Worm (Caenorhabditis elegans): ENCODE results near the gene ZK632.9.
A peak's percentile ranks its signal among the peaks of the same experiment; 100 is the strongest.

Gene ZK632.9

DNA sequence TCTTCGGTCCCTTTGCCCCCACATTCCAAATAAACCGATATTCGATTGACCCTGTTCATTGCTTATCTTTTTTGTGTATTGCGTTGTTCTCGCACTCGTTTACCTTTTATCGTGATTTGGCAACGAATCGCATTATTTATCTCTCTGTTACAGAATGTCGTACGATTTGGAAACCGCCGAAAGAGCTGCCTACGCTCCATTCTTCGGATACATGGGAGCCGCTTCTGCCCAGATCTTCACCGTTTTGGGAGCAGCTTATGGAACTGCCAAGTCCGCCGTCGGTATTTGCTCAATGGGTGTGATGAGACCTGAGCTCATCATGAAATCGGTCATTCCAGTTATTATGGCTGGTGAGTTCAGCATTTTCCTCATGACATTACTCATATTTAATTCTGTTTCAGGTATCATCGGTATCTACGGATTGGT is 43.2 kb downstream of the ZK632.9 start, which contains the start of gene vha-2 (continued):
- peak; percentile 80 for TF ChIP-seq Y53G8AR.9 (GFP tag; conservative IDR thresholded peaks at IDR 0.05)
- TF ChIP-seq Y56A3A.18 (GFP tag; IDR thresholded peaks at IDR 0.05), result 0 out of 2 replicates have a peak, but pooled peaks have one; percentile 9
- no peak for TF ChIP-seq unc-130 (GFP tag; optimal IDR thresholded peaks at IDR 0.05)
- TF ChIP-seq dpl-1 (GFP tag; optimal IDR thresholded peaks at IDR 0.05), result no peak
- no peak; the same call in none of the 2 replicates for TF ChIP-seq hmg-1.2 (GFP tag; IDR thresholded peaks at IDR 0.05)
- TF ChIP-seq nfya-1 (tag; optimal IDR thresholded peaks at IDR 0.05; ENCODE audit: borderline replicate concordance, insufficient read depth), result no peak
- peak; percentile 11 for TF ChIP-seq dpff-1 (tag; optimal IDR thresholded peaks at IDR 0.05)
- 0 out of 2 replicates have a peak, but pooled peaks have one; percentile 8 for TF ChIP-seq ceh-40 (GFP tag; IDR thresholded peaks at IDR 0.05)
- TF ChIP-seq egl-44 (GFP tag; IDR thresholded peaks at IDR 0.05), result peak; percentile 53; the same call in 1 of the 2 replicates
- TF ChIP-seq atf-7 (tag; optimal IDR thresholded peaks at IDR 0.05), result peak; percentile 40
- no peak for TF ChIP-seq F22D6.2 (tag; optimal IDR thresholded peaks at IDR 0.05)
- TF ChIP-seq die-1 (tag; optimal IDR thresholded peaks at IDR 0.05), result peak; percentile 62
- peak; percentile 92 for TF ChIP-seq B0336.3 (GFP tag; IDR thresholded peaks at IDR 0.05)
- peak; percentile 53 for TF ChIP-seq ceh-79 (tag; optimal IDR thresholded peaks at IDR 0.05)
- TF ChIP-seq ceh-27 (GFP tag; optimal IDR thresholded peaks at IDR 0.05), result no peak
- peak; percentile 31 for TF ChIP-seq dox-1 (GFP tag; IDR thresholded peaks at IDR 0.05)
- peak; percentile 80 for TF ChIP-seq ekl-4 (GFP tag; IDR thresholded peaks at IDR 0.05)
- peak; percentile 31 for TF ChIP-seq tbp1 (GFP tag; optimal IDR thresholded peaks at IDR 0.05)
- peak; percentile 55 for TF ChIP-seq B0035.1 (tag; optimal IDR thresholded peaks at IDR 0.05)
- no peak for TF ChIP-seq snpc-4 (GFP tag; optimal IDR thresholded peaks at IDR 0.05)
- TF ChIP-seq snpc-4 (tag; optimal IDR thresholded peaks at IDR 0.05), result peak in 1 of 4 experiments; percentile 29
- TF ChIP-seq madf-6 (GFP tag; IDR thresholded peaks at IDR 0.05), result peak; percentile 57
- peak; percentile 77 for TF ChIP-seq athp-1 (tag; optimal IDR thresholded peaks at IDR 0.05)
- TF ChIP-seq lag-1 (GFP tag; IDR thresholded peaks at IDR 0.05), result no peak
- peak; percentile 10; the same call in 1 of the 2 replicates for TF ChIP-seq D2030.7 (GFP tag; IDR thresholded peaks at IDR 0.05)
- no peak for TF ChIP-seq F10E7.11 (tag; optimal IDR thresholded peaks at IDR 0.05)
- TF ChIP-seq C17E4.6 (GFP tag; IDR thresholded peaks at IDR 0.05), result peak; percentile 22; the same call in 1 of the 2 replicates
- TF ChIP-seq lir-1 (GFP tag; conservative IDR thresholded peaks at IDR 0.05), result no peak
- TF ChIP-seq lin-26 (GFP tag; IDR thresholded peaks at IDR 0.05), result no peak
- no peak for TF ChIP-seq F23B12.7 (tag; optimal IDR thresholded peaks at IDR 0.05; ENCODE audit: insufficient read depth)
- TF ChIP-seq T26A5.8 (tag; optimal IDR thresholded peaks at IDR 0.05), result peak; percentile 30
- peak; percentile 23 for TF ChIP-seq ztf-26 (tag; optimal IDR thresholded peaks at IDR 0.05)
- TF ChIP-seq lin-54 (GFP tag; optimal IDR thresholded peaks at IDR 0.05), result peak; percentile 3
- peak; percentile 30; the same call in 1 of the 2 replicates for TF ChIP-seq zfh-2 (GFP tag; conservative IDR thresholded peaks at IDR 0.05)
- TF ChIP-seq nfyb-1 (GFP tag; IDR thresholded peaks at IDR 0.05), result peak; percentile 77
- TF ChIP-seq ztf-25 (GFP tag; IDR thresholded peaks at IDR 0.05), result no peak
- TF ChIP-seq ama-1 (optimal IDR thresholded peaks at IDR 0.05), result no peak
- TF ChIP-seq ama-1 (GFP tag; optimal IDR thresholded peaks at IDR 0.05), result peak in 1 of 2 experiments; percentile 10
- peak; percentile 66 for TF ChIP-seq ets-4 (GFP tag; optimal IDR thresholded peaks at IDR 0.05)
- peak; percentile 75 for TF ChIP-seq pbrm-1 (GFP tag; IDR thresholded peaks at IDR 0.05)
- TF ChIP-seq hrde-1 (tag; optimal IDR thresholded peaks at IDR 0.05; ENCODE audit: borderline replicate concordance), result peak; percentile 79
- peak; percentile 23 for TF ChIP-seq madf-10 (tag; optimal IDR thresholded peaks at IDR 0.05)
- TF ChIP-seq F52B5.7 (tag; optimal IDR thresholded peaks at IDR 0.05), result peak; percentile 53
- 0 out of 2 replicates have a peak, but pooled peaks have one; percentile 64 for TF ChIP-seq madf-3 (GFP tag; IDR thresholded peaks at IDR 0.05)
- TF ChIP-seq F49E8.2 (tag; optimal IDR thresholded peaks at IDR 0.05; ENCODE audit: insufficient read depth), result peak; percentile 54
- TF ChIP-seq cebp-1 (GFP tag; IDR thresholded peaks at IDR 0.05), result no peak
- peak; percentile 42 for TF ChIP-seq cebp-1 (tag; optimal IDR thresholded peaks at IDR 0.05)

All from whole organism, young adult.